Worm (Caenorhabditis elegans): ENCODE results near the gene F59F5.7.

- TF ChIP-seq flt-1 (GFP tag; IDR thresholded peaks at IDR 0.05) (no peak), klf-2 (GFP tag; conservative IDR thresholded peaks at IDR 0.05) (no peak), ztf-23 (GFP tag; IDR thresholded peaks at IDR 0.05) (no peak), med-1 (GFP tag; optimal IDR thresholded peaks at IDR 0.05; ENCODE audit: insufficient read depth) (no peak)
Observed at ce11 chrX:10533447-10533846, 25.9 kb upstream of the F59F5.7 start, which contains the start of gene glo-3.
